Worm (Caenorhabditis elegans) whole organism, mixed stage, embryonic: ENCODE measurements around the gene dhs-18.

Source experiments
- mab-5 ChIP-seq: fragments of 150-350 bp; optimal IDR thresholded peaks from 2 replicates; lab custom pipeline; 2014; ENCODE audit warnings: missing biosample characterization, missing genetic modification characterization
- mep-1 ChIP-seq: fragments of 150-350 bp; optimal IDR thresholded peaks from 2 replicates; lab custom pipeline; 2017; ENCODE audit warnings: missing biosample characterization, missing genetic modification reagents, missing genetic modification characterization, inconsistent platforms
- nhr-237 ChIP-seq: fragments of 150-350 bp; optimal IDR thresholded peaks from 2 replicates; lab custom pipeline; 2014; ENCODE audit warnings: missing biosample characterization, missing genetic modification characterization
- ztf-11 ChIP-seq: fragments of 150-350 bp; optimal IDR thresholded peaks from 2 replicates; lab custom pipeline; 2014; ENCODE audit warnings: missing biosample characterization, missing genetic modification characterization

- TF ChIP-seq nhr-237 (tag; lab: Kevin White, UChicago), result no peak
- no peak for TF ChIP-seq ztf-11 (tag; lab: Kevin White, UChicago)
- TF ChIP-seq mep-1 (tag; lab: Kevin White, UChicago), result no peak
- no peak for TF ChIP-seq mab-5 (tag; lab: Kevin White, UChicago)
Observed at ce11 chrV:11027740-11028139, 18.9 kb downstream of the dhs-18 start.
